Fruit fly (Drosophila melanogaster) whole organism, prepupa: Measurements from ENCODE around the gene CG33268.
A peak's percentile ranks its signal among the peaks of the same experiment; 100 is the strongest.

ENCODE experiments used
- Blimp-1 ChIP-seq: fragments of 200-800 bp; sonication (Bioruptor generic); optimal IDR thresholded peaks from 3 replicates; lab custom pipeline; 2017; ENCODE audit warnings: missing biosample characterization, missing genetic modification characterization, mild to moderate bottlenecking, moderate library complexity, missing genetic modification reagents
- CG10669 ChIP-seq: fragments of 200-800 bp; sonication (Bioruptor generic); optimal IDR thresholded peaks from 3 replicates; lab custom pipeline; 2018; ENCODE audit warnings: missing biosample characterization, mild to moderate bottlenecking, missing genetic modification characterization, moderate library complexity
- CG11294 ChIP-seq: fragments of 200-800 bp; sonication (Bioruptor generic); IDR thresholded peaks from 2 replicates; pipeline ENCODE4 v1.3.6; 2022; ENCODE audit warnings: missing biosample characterization, missing genetic modification characterization
- CG11762 ChIP-seq: fragments of 200-800 bp; sonication (Bioruptor generic); optimal IDR thresholded peaks from 3 replicates; lab custom pipeline; 2016; ENCODE audit warnings: missing biosample characterization, missing genetic modification characterization; ENCODE audit not compliant: insufficient read depth
- CG11902 ChIP-seq: fragments of 200-800 bp; sonication (Bioruptor generic); optimal IDR thresholded peaks from 3 replicates; lab custom pipeline; 2016; ENCODE audit warnings: missing biosample characterization, missing genetic modification characterization
- CG16779 ChIP-seq: fragments of 200-800 bp; sonication (Bioruptor generic); optimal IDR thresholded peaks from 3 replicates; lab custom pipeline; 2017; ENCODE audit warnings: missing biosample characterization, mild to moderate bottlenecking, missing genetic modification characterization
- CG32006 ChIP-seq: fragments of 200-800 bp; sonication (Bioruptor generic); optimal IDR thresholded peaks from 3 replicates; lab custom pipeline; 2017; ENCODE audit warnings: missing biosample characterization, mild to moderate bottlenecking, missing genetic modification characterization
- CG34406 ChIP-seq: fragments of 200-800 bp; sonication (Bioruptor generic); optimal IDR thresholded peaks from 3 replicates; lab custom pipeline; 2016; ENCODE audit warnings: missing biosample characterization, missing genetic modification characterization
- CG3919 ChIP-seq: fragments of 200-800 bp; sonication (Bioruptor generic); optimal IDR thresholded peaks from 3 replicates; lab custom pipeline; 2016; ENCODE audit warnings: missing biosample characterization, missing genetic modification characterization
- CG6163 ChIP-seq: fragments of 200-800 bp; sonication (Bioruptor generic); IDR thresholded peaks from 3 replicates; pipeline ENCODE4 v1.3.6; 2022; ENCODE audit warnings: missing biosample characterization, missing genetic modification characterization
- CG6276 ChIP-seq: fragments of 200-800 bp; sonication (Bioruptor generic); optimal IDR thresholded peaks from 2 replicates; lab custom pipeline; 2017; ENCODE audit warnings: missing biosample characterization, mild to moderate bottlenecking, missing genetic modification characterization
- CG6808 ChIP-seq: fragments of 200-800 bp; sonication (Bioruptor generic); optimal IDR thresholded peaks from 3 replicates; lab custom pipeline; 2017; ENCODE audit warnings: missing biosample characterization, missing genetic modification characterization, mild to moderate bottlenecking, moderate library complexity, missing genetic modification reagents
- CG6854 ChIP-seq: fragments of 200-800 bp; sonication (Bioruptor generic); optimal IDR thresholded peaks from 2 replicates; lab custom pipeline; 2017; ENCODE audit warnings: missing biosample characterization, mild to moderate bottlenecking, missing genetic modification characterization
- CG7368 ChIP-seq: fragments of 200-800 bp; sonication (Bioruptor generic); optimal IDR thresholded peaks from 3 replicates; lab custom pipeline; 2016; ENCODE audit warnings: missing biosample characterization, missing genetic modification characterization
- CG8319 ChIP-seq: fragments of 200-800 bp; sonication (Bioruptor generic); optimal IDR thresholded peaks from 3 replicates; lab custom pipeline; 2016; ENCODE audit warnings: missing biosample characterization, missing genetic modification characterization
- CG9139 ChIP-seq: fragments of 200-800 bp; sonication (Bioruptor generic); optimal IDR thresholded peaks from 3 replicates; lab custom pipeline; 2017; ENCODE audit warnings: missing biosample characterization, mild to moderate bottlenecking, missing genetic modification characterization
- Eip75B ChIP-seq: fragments of 200-800 bp; sonication (Bioruptor generic); optimal IDR thresholded peaks from 3 replicates; lab custom pipeline; 2016; ENCODE audit warnings: missing biosample characterization, missing genetic modification characterization
- Eip93F ChIP-seq: fragments of 200-800 bp; sonication (Bioruptor generic); optimal IDR thresholded peaks from 2 replicates; lab custom pipeline; 2016; ENCODE audit warnings: missing biosample characterization, mild to moderate bottlenecking, missing genetic modification characterization
- Ets96B ChIP-seq: fragments of 200-800 bp; optimal IDR thresholded peaks from 2 replicates; lab custom pipeline; 2019; ENCODE audit warnings: missing biosample characterization, mild to moderate bottlenecking, missing genetic modification characterization, moderate library complexity
- Gug ChIP-seq: fragments of 200-800 bp; sonication (Bioruptor generic); IDR thresholded peaks from 2 replicates; pipeline ENCODE4 v1.3.6; 2022; ENCODE audit warnings: missing biosample characterization, missing genetic modification characterization
- Hr38 ChIP-seq: sonication (Bioruptor generic); optimal IDR thresholded peaks from 2 replicates; lab custom pipeline; 2016; ENCODE audit warnings: missing biosample characterization, missing genetic modification characterization
- Met ChIP-seq: fragments of 200-800 bp; sonication (Bioruptor generic); optimal IDR thresholded peaks from 3 replicates; lab custom pipeline; 2016; ENCODE audit warnings: missing biosample characterization, missing genetic modification characterization
- Smox ChIP-seq: fragments of 200-800 bp; sonication (Bioruptor generic); optimal IDR thresholded peaks from 3 replicates; lab custom pipeline; 2016; ENCODE audit warnings: missing biosample characterization, missing genetic modification characterization
- Sox102F ChIP-seq: fragments of 200-800 bp; sonication (Bioruptor generic); optimal IDR thresholded peaks from 2 replicates; lab custom pipeline; 2016; ENCODE audit warnings: missing biosample characterization, mild to moderate bottlenecking, missing genetic modification characterization
- Sox14 ChIP-seq: fragments of 200-800 bp; sonication (Bioruptor generic); optimal IDR thresholded peaks from 3 replicates; lab custom pipeline; 2016; ENCODE audit warnings: missing biosample characterization, missing genetic modification characterization
- Sox15 ChIP-seq: fragments of 200-800 bp; sonication (Bioruptor generic); optimal IDR thresholded peaks from 3 replicates; lab custom pipeline; 2016; ENCODE audit warnings: missing biosample characterization, missing genetic modification characterization
- achi ChIP-seq: fragments of 200-800 bp; sonication (Bioruptor generic); optimal IDR thresholded peaks from 3 replicates; lab custom pipeline; 2016; ENCODE audit warnings: missing biosample characterization, missing genetic modification characterization
- cyc ChIP-seq: fragments of 200-800 bp; sonication (Bioruptor generic); optimal IDR thresholded peaks from 3 replicates; lab custom pipeline; 2016; ENCODE audit warnings: missing biosample characterization, missing genetic modification characterization
- dsx ChIP-seq: fragments of 200-800 bp; optimal IDR thresholded peaks from 3 replicates; lab custom pipeline; 2019; ENCODE audit warnings: missing biosample characterization, mild to moderate bottlenecking, missing genetic modification characterization, moderate library complexity; ENCODE audit not compliant: poor library complexity, severe bottlenecking
- eg ChIP-seq: fragments of 200-800 bp; sonication (Bioruptor generic); IDR thresholded peaks from 3 replicates; pipeline ENCODE4 v1.3.6; 2022; ENCODE audit warnings: missing biosample characterization, missing genetic modification characterization
- esn ChIP-seq: fragments of 200-800 bp; sonication (Bioruptor generic); optimal IDR thresholded peaks from 2 replicates; lab custom pipeline; 2016; ENCODE audit warnings: missing biosample characterization, mild to moderate bottlenecking, missing genetic modification characterization, moderate library complexity
- fd59A ChIP-seq: fragments of 200-800 bp; sonication (Bioruptor generic); optimal IDR thresholded peaks from 2 replicates; lab custom pipeline; 2017; ENCODE audit warnings: missing biosample characterization, mild to moderate bottlenecking, missing genetic modification characterization, missing genetic modification reagents
- fd85E ChIP-seq: fragments of 200-800 bp; sonication (Bioruptor generic); optimal IDR thresholded peaks from 3 replicates; lab custom pipeline; 2016; ENCODE audit warnings: missing biosample characterization, missing genetic modification characterization
- fkh ChIP-seq: fragments of 200-800 bp; sonication (Bioruptor generic); optimal IDR thresholded peaks from 3 replicates; lab custom pipeline; 2017; ENCODE audit warnings: missing biosample characterization, mild to moderate bottlenecking, missing genetic modification characterization, moderate library complexity
- lz ChIP-seq: fragments of 200-800 bp; sonication (Bioruptor generic); optimal IDR thresholded peaks from 3 replicates; lab custom pipeline; 2016; ENCODE audit warnings: missing biosample characterization, missing genetic modification characterization
- net ChIP-seq: fragments of 200-800 bp; sonication (Bioruptor generic); optimal IDR thresholded peaks from 3 replicates; lab custom pipeline; 2016; ENCODE audit warnings: missing biosample characterization, missing genetic modification characterization
- pdm3 ChIP-seq: fragments of 200-800 bp; sonication (Bioruptor generic); optimal IDR thresholded peaks from 3 replicates; lab custom pipeline; 2016; ENCODE audit warnings: missing biosample characterization, missing genetic modification characterization
- spab ChIP-seq: fragments of 200-800 bp; sonication (Bioruptor generic); optimal IDR thresholded peaks from 2 replicates; lab custom pipeline; 2017; ENCODE audit warnings: missing biosample characterization, mild to moderate bottlenecking, missing genetic modification characterization, missing genetic modification reagents
- svp ChIP-seq: fragments of 200-800 bp; sonication (Bioruptor generic); peaks from one replicate; lab custom pipeline; 2016; ENCODE audit warnings: missing biosample characterization, missing genetic modification characterization
- topi ChIP-seq: fragments of 200-800 bp; sonication (Bioruptor generic); optimal IDR thresholded peaks from 3 replicates; lab custom pipeline; 2016; ENCODE audit warnings: missing biosample characterization, missing genetic modification characterization

CG33268 gene

dm6 chr3L:11554338-11554737 is 36.7 kb downstream of the CG33268 start (continued):
- TF ChIP-seq CG11762 (GFP tag; lab: Kevin White, UChicago) (peak; percentile 35), achi (GFP tag; lab: Kevin White, UChicago) (peak; percentile 61), CG6163 (peak; percentile 76), Sox102F (GFP tag; lab: Kevin White, UChicago) (peak; percentile 69), Blimp-1 (GFP tag; lab: Kevin White, UChicago) (no peak), CG6808 (GFP tag; lab: Kevin White, UChicago) (peak; percentile 45), CG9139 (GFP tag; lab: Kevin White, UChicago) (peak; percentile 35), svp (GFP tag; lab: Kevin White, UChicago) (peak; percentile 82), CG16779 (no peak), fkh (peak; percentile 54), Hr38 (GFP tag; lab: Kevin White, UChicago) (no peak), Eip93F (no peak), Ets96B (tag; lab: Kevin White, UChicago) (peak; percentile 70), spab (peak; percentile 49), cyc (GFP tag; lab: Kevin White, UChicago) (peak; percentile 53), lz (GFP tag; lab: Kevin White, UChicago) (peak; percentile 57), Sox15 (GFP tag; lab: Kevin White, UChicago) (peak; percentile 29), CG8319 (GFP tag; lab: Kevin White, UChicago) (peak; percentile 7), eg (GFP tag; lab: Robert Waterston, UW) (peak; percentile 85), CG34406 (GFP tag; lab: Kevin White, UChicago) (peak; percentile 25), Eip75B (GFP tag; lab: Kevin White, UChicago) (peak; percentile 71), Gug (GFP tag; lab: Robert Waterston, UW) (no peak), Smox (GFP tag; lab: Kevin White, UChicago) (peak; percentile 66), Met (peak; percentile 69), topi (GFP tag; lab: Kevin White, UChicago) (peak; percentile 69), CG6854 (GFP tag; lab: Kevin White, UChicago) (no peak), esn (GFP tag; lab: Kevin White, UChicago) (peak; percentile 67), CG6276 (GFP tag; lab: Kevin White, UChicago) (peak; percentile 54), pdm3 (GFP tag; lab: Kevin White, UChicago) (peak; percentile 62), CG11902 (GFP tag; lab: Kevin White, UChicago) (peak; percentile 1), CG11294 (GFP tag; lab: Robert Waterston, UW) (peak; percentile 65), CG7368 (GFP tag; lab: Kevin White, UChicago) (peak; percentile 29), net (GFP tag; lab: Kevin White, UChicago) (peak; percentile 63), CG10669 (GFP tag; lab: Kevin White, UChicago) (peak; percentile 78), CG32006 (GFP tag; lab: Kevin White, UChicago) (peak; percentile 76), dsx (GFP tag; lab: Kevin White, UChicago) (peak; percentile 68), fd59A (peak; percentile 39)

- TF ChIP-seq CG3919 (GFP tag; lab: Kevin White, UChicago), result no peak
- no peak for TF ChIP-seq Met
- no peak for TF ChIP-seq fd85E (GFP tag; lab: Kevin White, UChicago)
- no peak for TF ChIP-seq Sox14 (GFP tag; lab: Kevin White, UChicago)
- TF ChIP-seq dsx (GFP tag; lab: Kevin White, UChicago), result no peak
- TF ChIP-seq, all 60 proteins: peak for 0
Observed at dm6 chr3L:11553672-11554068, 37.4 kb downstream of the CG33268 start.
